Worm (Caenorhabditis elegans) whole organism, L1 larva: ENCODE results near the gene tbx-7.

Source experiments
- C16A3.4 ChIP-seq: fragments of 150-350 bp; optimal IDR thresholded peaks from 2 replicates; lab custom pipeline; 2014; ENCODE audit warnings: missing biosample characterization, missing genetic modification characterization
- aha-1 ChIP-seq: fragments of 150-350 bp; optimal IDR thresholded peaks from 2 replicates; lab custom pipeline; 2014; ENCODE audit warnings: missing biosample characterization, missing genetic modification characterization
- alr-1 ChIP-seq: fragments of 200-800 bp; sonication (Bioruptor generic); optimal IDR thresholded peaks from 2 replicates; lab custom pipeline; 2018; ENCODE audit warnings: borderline replicate concordance, mild to moderate bottlenecking, missing genetic modification characterization, missing compliant biosample characterization
- blmp-1 ChIP-seq: fragments of 150-350 bp; optimal IDR thresholded peaks from 2 replicates; lab custom pipeline; 2014; ENCODE audit warnings: missing biosample characterization, missing genetic modification characterization
- ceh-8 ChIP-seq: fragments of 200-800 bp; sonication (Bioruptor generic); optimal IDR thresholded peaks from 2 replicates; lab custom pipeline; 2018; ENCODE audit warnings: mild to moderate bottlenecking, missing genetic modification characterization, moderate library complexity, missing compliant biosample characterization
- ceh-88 ChIP-seq: fragments of 200-800 bp; sonication (Bioruptor generic); IDR thresholded peaks from 2 replicates; pipeline ENCODE4 v1.3.6; 2022; ENCODE audit warnings: missing genetic modification characterization, missing compliant biosample characterization
- dsc-1 ChIP-seq: sonication (generic microtip); optimal IDR thresholded peaks from 2 replicates; lab custom pipeline; 2016; ENCODE audit warnings: mild to moderate bottlenecking, missing genetic modification characterization, missing compliant biosample characterization
- efl-1 ChIP-seq, 4 experiments: fragments of 150-350 bp; optimal IDR thresholded peaks in 3 of 4; peaks in 1 of 4; 1 replicate in 1 of 4; 2 replicates in 3 of 4; lab custom pipeline; 2014; ENCODE audit warnings: missing biosample characterization in 2 of 4, missing genetic modification characterization in 2 of 4, missing genetic modification reagents in 2 of 4
- efl-3 ChIP-seq: fragments of 200-800 bp; sonication (Bioruptor generic); optimal IDR thresholded peaks from 2 replicates; lab custom pipeline; 2018; ENCODE audit warnings: mild to moderate bottlenecking, missing genetic modification characterization, missing compliant biosample characterization
- elt-2 ChIP-seq: sonication (generic microtip); optimal IDR thresholded peaks from 2 replicates; lab custom pipeline; 2016; ENCODE audit warnings: missing genetic modification characterization, mild to moderate bottlenecking, inconsistent platforms, missing compliant biosample characterization, missing genetic modification reagents
- elt-3 ChIP-seq, 6 experiments: fragments of 150-350 bp in 1 of 6; sonication (generic microtip); optimal IDR thresholded peaks; 2 replicates each; lab custom pipeline; 2017 to 2018; ENCODE audit warnings: missing biosample characterization in 6 of 6, missing genetic modification characterization in 6 of 6, inconsistent platforms in 1 of 6
- ets-5 ChIP-seq: fragments of 200-800 bp; sonication (Bioruptor generic); IDR thresholded peaks from 2 replicates; pipeline ENCODE4 v1.3.6; 2022; ENCODE audit warnings: missing genetic modification characterization, missing compliant biosample characterization
- fkh-4 ChIP-seq: sonication (generic microtip); optimal IDR thresholded peaks from 2 replicates; lab custom pipeline; 2016; ENCODE audit warnings: missing compliant biosample characterization, missing genetic modification characterization, borderline replicate concordance
- fkh-8 ChIP-seq: sonication (generic microtip); optimal IDR thresholded peaks from 2 replicates; lab custom pipeline; 2016; ENCODE audit warnings: mild to moderate bottlenecking, missing genetic modification characterization, missing compliant biosample characterization
- grh-1 ChIP-seq: fragments of 200-800 bp; sonication (Bioruptor generic); IDR thresholded peaks from 2 replicates; pipeline ENCODE4 v1.3.6; 2022; ENCODE audit warnings: missing genetic modification reagents, missing genetic modification characterization, missing compliant biosample characterization
- jun-1 ChIP-seq: fragments of 150-350 bp; optimal IDR thresholded peaks from 2 replicates; lab custom pipeline; 2014; ENCODE audit warnings: missing biosample characterization, missing genetic modification reagents, missing genetic modification characterization
- lin-14 ChIP-seq: fragments of 200-800 bp; sonication (Bioruptor generic); optimal IDR thresholded peaks from 2 replicates; lab custom pipeline; 2018; ENCODE audit warnings: mild to moderate bottlenecking, missing genetic modification characterization, moderate library complexity, missing compliant biosample characterization
- lin-35 ChIP-seq, 2 experiments: fragments of 150-350 bp; optimal IDR thresholded peaks; 2 replicates each; lab custom pipeline; 2014; ENCODE audit warnings: missing biosample characterization in 2 of 2, missing genetic modification characterization in 2 of 2, missing genetic modification reagents in 2 of 2
- lsy-2 ChIP-seq, 2 experiments: fragments of 150-350 bp; optimal IDR thresholded peaks; 2 replicates each; lab custom pipeline; 2014; ENCODE audit warnings: missing biosample characterization in 2 of 2, missing genetic modification characterization in 2 of 2
- mdl-1 ChIP-seq, 2 experiments: fragments of 150-350 bp; optimal IDR thresholded peaks; 2 replicates each; lab custom pipeline; 2014 to 2017; ENCODE audit warnings: missing biosample characterization in 2 of 2, missing genetic modification characterization in 2 of 2, inconsistent platforms in 1 of 2
- mef-2 ChIP-seq: fragments of 150-350 bp; optimal IDR thresholded peaks from 2 replicates; lab custom pipeline; 2014; ENCODE audit warnings: missing biosample characterization, missing genetic modification characterization
- mep-1 ChIP-seq: fragments of 150-350 bp; optimal IDR thresholded peaks from 2 replicates; lab custom pipeline; 2014; ENCODE audit warnings: missing biosample characterization, missing genetic modification characterization
- nhr-19 ChIP-seq: fragments of 200-800 bp; sonication (Bioruptor generic); conservative IDR thresholded peaks from 2 replicates; pipeline ENCODE4 v1.3.6; 2022; ENCODE audit warnings: missing genetic modification characterization, missing compliant biosample characterization
- nhr-20 ChIP-seq: sonication (generic microtip); optimal IDR thresholded peaks from 2 replicates; lab custom pipeline; 2016; ENCODE audit warnings: mild to moderate bottlenecking, missing genetic modification characterization, missing compliant biosample characterization
- nhr-237 ChIP-seq: fragments of 150-350 bp; optimal IDR thresholded peaks from 2 replicates; lab custom pipeline; 2014; ENCODE audit warnings: missing biosample characterization, missing genetic modification characterization
- nhr-71 ChIP-seq: sonication (generic microtip); optimal IDR thresholded peaks from 2 replicates; lab custom pipeline; 2016; ENCODE audit warnings: mild to moderate bottlenecking, missing genetic modification characterization, moderate library complexity, missing compliant biosample characterization
- nhr-76 ChIP-seq: sonication (generic microtip); optimal IDR thresholded peaks from 2 replicates; lab custom pipeline; 2017; ENCODE audit warnings: missing biosample characterization, missing genetic modification characterization
- nhr-85 ChIP-seq: sonication (generic microtip); peaks from one replicate; lab custom pipeline; 2016; ENCODE audit warnings: missing genetic modification characterization, inconsistent platforms, missing compliant biosample characterization
- nhr-90 ChIP-seq: sonication (generic microtip); optimal IDR thresholded peaks from 2 replicates; lab custom pipeline; 2016; ENCODE audit warnings: mild to moderate bottlenecking, missing genetic modification characterization, missing compliant biosample characterization; ENCODE audit not compliant: poor library complexity
- rnt-1 ChIP-seq: sonication (generic microtip); optimal IDR thresholded peaks from 2 replicates; lab custom pipeline; 2016; ENCODE audit warnings: mild to moderate bottlenecking, missing genetic modification characterization, moderate library complexity, missing compliant biosample characterization
- snu-23 ChIP-seq: sonication (generic microtip); optimal IDR thresholded peaks from 2 replicates; lab custom pipeline; 2016; ENCODE audit warnings: missing genetic modification characterization, missing compliant biosample characterization
- sptf-1 ChIP-seq: fragments of 150-350 bp; optimal IDR thresholded peaks from 2 replicates; lab custom pipeline; 2014; ENCODE audit warnings: missing biosample characterization, missing genetic modification characterization
- sup-37 ChIP-seq: fragments of 200-800 bp; sonication (Bioruptor generic); optimal IDR thresholded peaks from 2 replicates; lab custom pipeline; 2018; ENCODE audit warnings: mild to moderate bottlenecking, missing genetic modification characterization, missing compliant biosample characterization
- swsn-7 ChIP-seq: sonication (generic microtip); optimal IDR thresholded peaks from 2 replicates; lab custom pipeline; 2016; ENCODE audit warnings: missing genetic modification characterization, missing compliant biosample characterization
- tbx-2 ChIP-seq: sonication (generic microtip); optimal IDR thresholded peaks from 2 replicates; lab custom pipeline; 2016; ENCODE audit warnings: missing genetic modification characterization, missing compliant biosample characterization
- tlp-1 ChIP-seq: fragments of 150-350 bp; optimal IDR thresholded peaks from 2 replicates; lab custom pipeline; 2014; ENCODE audit warnings: missing biosample characterization, missing genetic modification characterization
- unc-30 ChIP-seq: sonication (generic microtip); optimal IDR thresholded peaks from 2 replicates; lab custom pipeline; 2017; ENCODE audit warnings: missing biosample characterization, missing genetic modification characterization
- unc-86 ChIP-seq: sonication (generic microtip); optimal IDR thresholded peaks from 2 replicates; lab custom pipeline; 2016; ENCODE audit warnings: missing genetic modification characterization, missing compliant biosample characterization
- vab-15 ChIP-seq: sonication (generic microtip); optimal IDR thresholded peaks from 2 replicates; lab custom pipeline; 2017; ENCODE audit warnings: missing genotype, mild to moderate bottlenecking, missing genetic modification characterization, missing compliant biosample characterization
- xbp-1 ChIP-seq: sonication (generic microtip); optimal IDR thresholded peaks from 2 replicates; lab custom pipeline; 2016; ENCODE audit warnings: missing genetic modification characterization, missing compliant biosample characterization
- ztf-11 ChIP-seq, 2 experiments: sonication (generic microtip); optimal IDR thresholded peaks; 2 replicates each; lab custom pipeline; 2016 to 2017; ENCODE audit warnings: missing genetic modification characterization in 2 of 2, missing biosample characterization in 1 of 2, missing compliant biosample characterization in 1 of 2

tbx-7 gene

DNA sequence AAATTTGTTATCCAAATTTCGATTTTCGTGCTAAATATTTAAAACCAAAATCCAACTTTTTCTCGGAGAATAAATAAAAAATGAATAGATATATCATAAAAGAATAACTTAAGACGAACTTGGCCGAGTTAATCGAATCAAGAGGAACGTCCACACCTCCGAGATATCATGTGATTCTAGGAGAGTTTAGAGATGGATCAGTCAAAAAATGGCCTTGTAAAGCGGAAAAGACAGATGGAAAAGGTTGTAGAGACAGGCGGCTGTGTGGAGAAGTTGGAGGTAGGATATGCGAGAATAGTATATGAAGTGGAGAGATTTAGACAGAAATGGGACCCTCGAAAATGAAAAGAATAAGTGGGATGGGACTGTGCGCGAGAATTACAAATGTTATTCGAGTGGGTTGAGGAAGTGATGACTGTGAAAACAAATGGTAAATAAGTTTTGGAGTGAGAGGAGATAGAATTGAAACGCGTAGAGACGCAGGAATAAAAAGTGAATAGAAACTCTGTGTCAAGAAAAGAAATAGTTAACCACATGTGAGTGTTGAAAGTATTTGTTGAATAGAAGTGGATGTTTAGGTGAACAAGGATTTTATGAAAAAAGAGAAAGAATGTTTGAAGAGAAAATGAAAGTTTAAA is 45.5 kb downstream of the tbx-7 start:
- TF ChIP-seq snu-23 (GFP tag; lab: Kevin White, UChicago), result peak; percentile 13
- no peak for TF ChIP-seq unc-86 (tag; lab: Kevin White, UChicago)
- TF ChIP-seq blmp-1 (tag; lab: Kevin White, UChicago), result peak; percentile 47
- TF ChIP-seq jun-1 (tag; lab: Kevin White, UChicago), result no peak
- no peak for TF ChIP-seq alr-1 (tag; lab: Kevin White, UChicago)
- peak in 1 of 2 experiments; percentile 20 for TF ChIP-seq lin-35 (GFP tag; optimal IDR thresholded peaks at IDR 0.05; lab: Kevin White, UChicago)
- peak; percentile 77 for TF ChIP-seq lin-14 (GFP tag; lab: Kevin White, UChicago)
- peak; percentile 8 for TF ChIP-seq swsn-7 (tag; lab: Kevin White, UChicago)
- no peak for TF ChIP-seq sptf-1 (tag; lab: Kevin White, UChicago)
- TF ChIP-seq nhr-90 (tag; lab: Kevin White, UChicago), result peak; percentile 1
- no peak for TF ChIP-seq nhr-237 (tag; lab: Kevin White, UChicago)
- no peak for TF ChIP-seq ceh-88 (GFP tag; lab: Robert Waterston, UW)
- no peak for TF ChIP-seq efl-3 (GFP tag; lab: Kevin White, UChicago)
- no peak for TF ChIP-seq rnt-1 (tag; lab: Kevin White, UChicago)
- peak; percentile 81 for TF ChIP-seq nhr-85 (tag; lab: Kevin White, UChicago)
- TF ChIP-seq nhr-71 (tag; lab: Kevin White, UChicago), result no peak
- TF ChIP-seq nhr-20 (tag; lab: Kevin White, UChicago), result peak; percentile 9
- no peak for TF ChIP-seq C16A3.4 (tag; lab: Kevin White, UChicago)
- no peak for TF ChIP-seq sup-37 (GFP tag; lab: Kevin White, UChicago)
- TF ChIP-seq aha-1 (tag; lab: Kevin White, UChicago), result no peak
- TF ChIP-seq tbx-2 (tag; lab: Kevin White, UChicago), result no peak
- TF ChIP-seq fkh-8 (tag; lab: Kevin White, UChicago), result no peak
- TF ChIP-seq nhr-76 (tag; lab: Kevin White, UChicago), result no peak
- no peak for TF ChIP-seq elt-2 (tag; lab: Kevin White, UChicago)
- peak in 1 of 2 experiments; percentile 24 for TF ChIP-seq lsy-2 (tag; optimal IDR thresholded peaks at IDR 0.05; lab: Kevin White, UChicago)

DNA sequence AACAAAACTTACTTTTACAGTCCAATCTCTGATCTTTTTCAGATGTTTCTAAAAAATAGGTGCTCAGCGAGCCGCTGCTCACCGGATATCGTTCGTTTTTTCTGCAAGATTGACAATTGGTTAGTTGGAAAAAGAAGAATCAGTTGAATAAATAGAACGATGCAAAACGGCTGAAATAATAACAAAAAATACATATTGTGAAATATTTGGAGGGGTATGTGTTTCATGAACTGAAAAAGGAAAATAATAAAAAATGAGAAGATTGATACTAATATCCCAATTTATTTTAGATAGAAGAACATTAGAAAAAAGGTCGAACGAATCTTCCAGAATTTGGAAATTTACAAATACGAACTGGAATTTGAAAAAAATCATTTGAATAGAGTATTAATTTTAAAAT is 46.3 kb downstream of the tbx-7 start, which contains the start of gene frm-2:
TSS of gene frm-2 (minus strand) at position 101 of the 400 bp plus-strand sequence.
- TF ChIP-seq ztf-11 (tag; optimal IDR thresholded peaks at IDR 0.05; lab: Kevin White, UChicago), result no peak
- TF ChIP-seq lin-14 (GFP tag; lab: Kevin White, UChicago), result no peak
- no peak for TF ChIP-seq nhr-19 (GFP tag; lab: Robert Waterston, UW)
- TF ChIP-seq dsc-1, result no peak
- no peak for TF ChIP-seq tlp-1 (tag; lab: Kevin White, UChicago)
- no peak for TF ChIP-seq xbp-1 (tag; lab: Kevin White, UChicago)
- TF ChIP-seq unc-30 (tag; lab: Kevin White, UChicago), result no peak

DNA sequence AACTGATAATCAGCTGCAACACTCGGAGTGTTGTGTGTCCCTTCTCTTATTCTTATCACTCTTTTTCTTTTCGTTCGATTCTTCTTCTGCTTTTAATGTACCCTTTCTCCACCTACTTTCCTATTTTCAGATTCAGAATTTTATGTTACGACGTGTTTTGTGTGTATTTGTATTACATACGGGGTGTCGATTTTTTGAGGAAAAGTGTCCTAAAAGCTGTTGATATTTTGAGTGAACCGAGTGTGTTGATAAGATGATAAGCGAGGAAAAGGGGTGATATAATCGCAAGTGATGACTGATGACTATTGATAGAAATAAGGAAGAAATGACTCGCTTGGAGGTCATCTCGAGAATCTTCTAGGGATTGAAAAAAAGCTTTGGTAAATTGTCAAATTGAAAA is 46.9 kb downstream of the tbx-7 start:
- TF ChIP-seq vab-15, result no peak
- TF ChIP-seq mdl-1 (tag; optimal IDR thresholded peaks at IDR 0.05; lab: Kevin White, UChicago), result no peak
- TF ChIP-seq efl-1 (optimal IDR thresholded peaks at IDR 0.05; lab: Kevin White, UChicago), result no peak
- no peak for TF ChIP-seq efl-1 (GFP tag; optimal IDR thresholded peaks at IDR 0.05 in 1 of 2; lab: Kevin White, UChicago)
- no peak for TF ChIP-seq mep-1 (tag; lab: Kevin White, UChicago)
- TF ChIP-seq mef-2 (tag; lab: Kevin White, UChicago), result no peak
- no peak for TF ChIP-seq grh-1 (GFP tag; lab: Robert Waterston, UW)
- peak; percentile 41 for TF ChIP-seq blmp-1 (tag; lab: Kevin White, UChicago)
- TF ChIP-seq ceh-8 (GFP tag; lab: Kevin White, UChicago), result no peak
- peak; percentile 78 for TF ChIP-seq elt-2 (tag; lab: Kevin White, UChicago)
- TF ChIP-seq C16A3.4 (tag; lab: Kevin White, UChicago), result no peak
- TF ChIP-seq ets-5 (GFP tag; lab: Robert Waterston, UW), result no peak
- TF ChIP-seq lin-14 (GFP tag; lab: Kevin White, UChicago), result peak; percentile 60
- TF ChIP-seq fkh-4 (tag; lab: Kevin White, UChicago), result no peak
- peak in 2 of 6 experiments; percentile 18 to 31 for TF ChIP-seq elt-3 (tag; optimal IDR thresholded peaks at IDR 0.05; lab: Kevin White, UChicago)
- TF ChIP-seq jun-1 (tag; lab: Kevin White, UChicago), result peak; percentile 22
